Worm (Caenorhabditis elegans) whole organism, L4 larva: ENCODE measurements around the gene ceh-74.
A peak's percentile ranks its signal among the peaks of the same experiment; 100 is the strongest.

ENCODE experiments used
- F10B5.3 ChIP-seq: sonication (generic microtip); optimal IDR thresholded peaks from 2 replicates; lab custom pipeline; 2016; ENCODE audit warnings: mild to moderate bottlenecking, missing genetic modification characterization, missing compliant biosample characterization
- F37D6.2 ChIP-seq: sonication (generic microtip); optimal IDR thresholded peaks from 2 replicates; lab custom pipeline; 2016; ENCODE audit warnings: mild to moderate bottlenecking, missing genetic modification characterization, missing compliant biosample characterization
- F44E2.7 ChIP-seq: fragments of 200-800 bp; sonication (Bioruptor generic); IDR thresholded peaks from 2 replicates; pipeline ENCODE4 v2.1.2; 2022; ENCODE audit warnings: missing genetic modification characterization, missing compliant biosample characterization
- T20F7.1 ChIP-seq: fragments of 200-800 bp; sonication (Bioruptor generic); optimal IDR thresholded peaks from 2 replicates; lab custom pipeline; 2018; ENCODE audit warnings: mild to moderate bottlenecking, missing genetic modification characterization, missing compliant biosample characterization
- T26A8.4 ChIP-seq: fragments of 200-800 bp; sonication (Bioruptor generic); IDR thresholded peaks from 2 replicates; pipeline ENCODE4 v1.3.6; 2022; ENCODE audit warnings: missing genetic modification characterization, missing compliant biosample characterization
- Y5F2A.4 ChIP-seq: fragments of 200-800 bp; sonication (Bioruptor generic); optimal IDR thresholded peaks from 2 replicates; lab custom pipeline; 2018; ENCODE audit warnings: mild to moderate bottlenecking, missing genetic modification characterization, missing compliant biosample characterization
- Y75B8A.6 ChIP-seq: fragments of 200-800 bp; sonication (Bioruptor generic); IDR thresholded peaks from 2 replicates; pipeline ENCODE4 v1.3.6; 2022; ENCODE audit warnings: missing genetic modification reagents, missing genetic modification characterization, missing compliant biosample characterization
- ZK337.2 ChIP-seq: fragments of 200-800 bp; sonication (Bioruptor generic); IDR thresholded peaks from 2 replicates; pipeline ENCODE4 v1.3.6; 2022; ENCODE audit warnings: missing genetic modification reagents, missing genetic modification characterization, missing compliant biosample characterization
- arid-1 ChIP-seq: fragments of 200-800 bp; sonication (Bioruptor generic); conservative IDR thresholded peaks from 2 replicates; pipeline ENCODE4 v1.3.6; 2022; ENCODE audit warnings: missing genetic modification reagents, missing genetic modification characterization, missing compliant biosample characterization
- ceh-32 ChIP-seq: sonication (generic microtip); optimal IDR thresholded peaks from 2 replicates; lab custom pipeline; 2016; ENCODE audit warnings: mild to moderate bottlenecking, missing genetic modification characterization, missing compliant biosample characterization; ENCODE audit not compliant: poor library complexity
- ceh-44 ChIP-seq: fragments of 200-800 bp; sonication (Bioruptor generic); IDR thresholded peaks from 2 replicates; pipeline ENCODE4 v1.3.6; 2022; ENCODE audit warnings: missing genetic modification reagents, missing genetic modification characterization, missing compliant biosample characterization
- ceh-62 ChIP-seq: sonication (generic microtip); optimal IDR thresholded peaks from 2 replicates; lab custom pipeline; 2017; ENCODE audit warnings: missing biosample characterization, missing genetic modification characterization
- ceh-82 ChIP-seq: sonication (generic microtip); optimal IDR thresholded peaks from 2 replicates; lab custom pipeline; 2017; ENCODE audit warnings: missing biosample characterization, missing genetic modification characterization
- ces-1 ChIP-seq: fragments of 150-350 bp; sonication (generic microtip); optimal IDR thresholded peaks from 4 replicates; lab custom pipeline; 2014; ENCODE audit warnings: missing biosample characterization, missing genetic modification reagents, missing genetic modification characterization
- cey-2 ChIP-seq: sonication (generic microtip); optimal IDR thresholded peaks from 3 replicates; lab custom pipeline; 2017; ENCODE audit warnings: missing genetic modification characterization, mild to moderate bottlenecking, missing compliant biosample characterization, antibody characterized with exemption, borderline replicate concordance; ENCODE audit not compliant: insufficient read depth
- daf-12 ChIP-seq: fragments of 150-350 bp; optimal IDR thresholded peaks from 2 replicates; lab custom pipeline; 2014; ENCODE audit warnings: missing biosample characterization, missing genetic modification reagents, missing genetic modification characterization
- dmd-6 ChIP-seq: fragments of 200-800 bp; sonication (Bioruptor generic); IDR thresholded peaks from 2 replicates; pipeline ENCODE4 v1.3.6; 2022; ENCODE audit warnings: missing genetic modification reagents, missing genetic modification characterization, missing compliant biosample characterization
- dpl-1 ChIP-seq: fragments of 150-350 bp; optimal IDR thresholded peaks from 2 replicates; lab custom pipeline; 2014; ENCODE audit warnings: missing biosample characterization, missing genetic modification reagents, missing genetic modification characterization
- duxl-1 ChIP-seq: sonication (generic microtip); optimal IDR thresholded peaks from 2 replicates; lab custom pipeline; 2016; ENCODE audit warnings: mild to moderate bottlenecking, missing genetic modification characterization, moderate library complexity, missing compliant biosample characterization; ENCODE audit not compliant: poor library complexity
- dve-1 ChIP-seq: sonication (generic microtip); optimal IDR thresholded peaks from 2 replicates; lab custom pipeline; 2017; ENCODE audit warnings: antibody characterized with exemption, mild to moderate bottlenecking, missing genetic modification characterization, missing compliant biosample characterization; ENCODE audit not compliant: insufficient read depth
- egl-27 ChIP-seq: sonication (generic microtip); optimal IDR thresholded peaks from 3 replicates; lab custom pipeline; 2017; ENCODE audit warnings: missing biosample characterization, missing genetic modification reagents, missing genetic modification characterization
- fkh-10 ChIP-seq: fragments of 150-350 bp; optimal IDR thresholded peaks from 2 replicates; lab custom pipeline; 2014; ENCODE audit warnings: missing biosample characterization, missing genetic modification reagents, missing genetic modification characterization
- fos-1 ChIP-seq: fragments of 150-350 bp; optimal IDR thresholded peaks from 2 replicates; lab custom pipeline; 2014; ENCODE audit warnings: missing biosample characterization, missing genetic modification characterization
- gei-8 ChIP-seq: fragments of 200-800 bp; sonication (Bioruptor generic); optimal IDR thresholded peaks from 2 replicates; lab custom pipeline; 2018; ENCODE audit warnings: mild to moderate bottlenecking, missing genetic modification characterization, missing compliant biosample characterization
- hif-1 ChIP-seq, 2 experiments: sonication (generic microtip); optimal IDR thresholded peaks; 2 replicates each; lab custom pipeline; 2016 to 2017; ENCODE audit warnings: missing compliant biosample characterization in 2 of 2, missing genetic modification characterization in 2 of 2, missing genetic modification reagents in 2 of 2, missing genotype in 2 of 2, mild to moderate bottlenecking in 1 of 2
- hmg-1.1 ChIP-seq: fragments of 200-800 bp; sonication (Bioruptor generic); IDR thresholded peaks from 2 replicates; pipeline ENCODE4 v1.3.6; 2022; ENCODE audit warnings: missing genetic modification reagents, missing genetic modification characterization, missing compliant biosample characterization
- lin-1 ChIP-seq: fragments of 200-800 bp; sonication (Bioruptor generic); IDR thresholded peaks from 2 replicates; pipeline ENCODE4 v1.3.6; 2022; ENCODE audit warnings: missing genetic modification reagents, missing genetic modification characterization, missing compliant biosample characterization
- lin-38 ChIP-seq: fragments of 200-800 bp; sonication (Bioruptor generic); IDR thresholded peaks from 2 replicates; pipeline ENCODE4 v1.3.6; 2022; ENCODE audit warnings: missing genetic modification reagents, missing genetic modification characterization, missing compliant biosample characterization
- lsy-2 ChIP-seq, 2 experiments: fragments of 150-350 bp in 1 of 2; sonication (generic microtip) in 1 of 2; optimal IDR thresholded peaks; 2 replicates each; lab custom pipeline; 2014 to 2017; ENCODE audit warnings: missing biosample characterization in 2 of 2, missing genetic modification characterization in 2 of 2
- madf-9 ChIP-seq: fragments of 200-800 bp; sonication (Bioruptor generic); conservative IDR thresholded peaks from 2 replicates; pipeline ENCODE4 v1.3.6; 2022; ENCODE audit warnings: missing genetic modification reagents, missing genetic modification characterization, missing compliant biosample characterization
- mdt-29 ChIP-seq: fragments of 200-800 bp; sonication (Bioruptor generic); IDR thresholded peaks from 2 replicates; pipeline ENCODE4 v1.3.6; 2022; ENCODE audit warnings: missing genetic modification reagents, missing genetic modification characterization, missing compliant biosample characterization
- mep-1 ChIP-seq: fragments of 150-350 bp; sonication (generic microtip); optimal IDR thresholded peaks from 3 replicates; lab custom pipeline; 2014; ENCODE audit warnings: missing biosample characterization, missing genetic modification characterization
- mes-2 ChIP-seq: sonication (generic microtip); optimal IDR thresholded peaks from 2 replicates; lab custom pipeline; 2016; ENCODE audit warnings: missing genotype, mild to moderate bottlenecking, missing genetic modification characterization, missing compliant biosample characterization; ENCODE audit not compliant: poor library complexity, severe bottlenecking
- mxl-2 ChIP-seq: fragments of 200-800 bp; sonication (Bioruptor generic); conservative IDR thresholded peaks from 2 replicates; pipeline ENCODE4 v1.3.6; 2022; ENCODE audit warnings: missing genetic modification reagents, missing genetic modification characterization, missing compliant biosample characterization
- mxl-3 ChIP-seq: fragments of 200-800 bp; sonication (Bioruptor generic); optimal IDR thresholded peaks from 2 replicates; lab custom pipeline; 2018; ENCODE audit warnings: mild to moderate bottlenecking, missing genetic modification characterization, missing compliant biosample characterization
- nhr-10 ChIP-seq: fragments of 150-350 bp; optimal IDR thresholded peaks from 2 replicates; lab custom pipeline; 2014; ENCODE audit warnings: missing biosample characterization, missing genetic modification characterization
- nhr-25 ChIP-seq: sonication (generic microtip); optimal IDR thresholded peaks from 2 replicates; lab custom pipeline; 2017; ENCODE audit warnings: missing genetic modification characterization, mild to moderate bottlenecking, missing compliant biosample characterization, antibody characterized with exemption, moderate library complexity, borderline replicate concordance; ENCODE audit not compliant: insufficient read depth
- nhr-28 ChIP-seq: fragments of 150-350 bp; optimal IDR thresholded peaks from 2 replicates; lab custom pipeline; 2014; ENCODE audit warnings: missing biosample characterization, missing genetic modification characterization
- nhr-42 ChIP-seq: fragments of 200-800 bp; sonication (Bioruptor generic); IDR thresholded peaks from 2 replicates; pipeline ENCODE4 v1.3.6; 2022; ENCODE audit warnings: missing genetic modification characterization, missing compliant biosample characterization
- nhr-48 ChIP-seq: sonication (generic microtip); optimal IDR thresholded peaks from 2 replicates; lab custom pipeline; 2016; ENCODE audit warnings: mild to moderate bottlenecking, missing genetic modification characterization, missing compliant biosample characterization
- nhr-6 ChIP-seq: fragments of 150-350 bp; optimal IDR thresholded peaks from 2 replicates; lab custom pipeline; 2014; ENCODE audit warnings: missing biosample characterization, missing genetic modification characterization
- nhr-76 ChIP-seq: fragments of 150-350 bp; optimal IDR thresholded peaks from 2 replicates; lab custom pipeline; 2014; ENCODE audit warnings: missing biosample characterization, missing genetic modification characterization
- nhr-77 ChIP-seq: fragments of 150-350 bp; optimal IDR thresholded peaks from 2 replicates; lab custom pipeline; 2014; ENCODE audit warnings: missing biosample characterization, missing genetic modification characterization
- pqm-1 ChIP-seq: sonication (generic microtip); optimal IDR thresholded peaks from 2 replicates; lab custom pipeline; 2017; ENCODE audit warnings: missing biosample characterization, missing genetic modification characterization
- saeg-2 ChIP-seq: fragments of 200-800 bp; sonication (Bioruptor generic); IDR thresholded peaks from 2 replicates; pipeline ENCODE4 v1.3.6; 2022; ENCODE audit warnings: missing genetic modification reagents, missing genetic modification characterization, missing compliant biosample characterization
- spr-1 ChIP-seq: sonication (generic microtip); optimal IDR thresholded peaks from 2 replicates; lab custom pipeline; 2016; ENCODE audit warnings: mild to moderate bottlenecking, missing genetic modification characterization, missing compliant biosample characterization
- zag-1 ChIP-seq: fragments of 150-350 bp; optimal IDR thresholded peaks from 2 replicates; lab custom pipeline; 2014; ENCODE audit warnings: missing biosample characterization, missing genetic modification characterization
- zfp-3 ChIP-seq: fragments of 200-800 bp; sonication (Bioruptor generic); conservative IDR thresholded peaks from 2 replicates; pipeline ENCODE4 v1.3.6; 2022; ENCODE audit warnings: missing genetic modification reagents, missing genetic modification characterization, missing compliant biosample characterization
- zip-11 ChIP-seq: fragments of 200-800 bp; sonication (Bioruptor generic); IDR thresholded peaks from 2 replicates; pipeline ENCODE4 v1.3.6; 2022; ENCODE audit warnings: missing genetic modification characterization, missing compliant biosample characterization
- ztf-11 ChIP-seq: fragments of 150-350 bp; optimal IDR thresholded peaks from 2 replicates; lab custom pipeline; 2014; ENCODE audit warnings: missing biosample characterization, missing genetic modification characterization
- ztf-7 ChIP-seq: fragments of 150-350 bp; optimal IDR thresholded peaks from 2 replicates; lab custom pipeline; 2014; ENCODE audit warnings: missing biosample characterization, missing genetic modification characterization

Gene ceh-74

ce11 chrV:14200086-14200485, 22.2 kb downstream of the ceh-74 start (continued):
- TF ChIP-seq nhr-10 (tag; lab: Kevin White, UChicago) (peak; percentile 98), mdt-29 (GFP tag; lab: Robert Waterston, UW) (peak; percentile 87), zag-1 (tag; lab: Kevin White, UChicago) (no peak), mxl-2 (GFP tag; lab: Robert Waterston, UW) (no peak), nhr-76 (tag; lab: Kevin White, UChicago) (peak; percentile 35), mes-2 (tag; lab: Kevin White, UChicago) (peak; percentile 72), T26A8.4 (GFP tag; lab: Robert Waterston, UW) (peak; percentile 84), cey-2 (peak; percentile 11), ZK337.2 (no peak), F44E2.7 (GFP tag; lab: Robert Waterston, UW) (no peak), ceh-82 (tag; lab: Kevin White, UChicago) (no peak), hif-1 (tag; optimal IDR thresholded peaks at IDR 0.05; lab: Kevin White, UChicago) (peak; percentile 15 to 86), hmg-1.1 (GFP tag; lab: Robert Waterston, UW) (peak; percentile 93), spr-1 (tag; lab: Kevin White, UChicago) (peak; percentile 88), madf-9 (no peak), ztf-11 (tag; lab: Kevin White, UChicago) (no peak), mep-1 (tag; lab: Kevin White, UChicago) (peak; percentile 96), ceh-32 (no peak), lin-38 (peak; percentile 71), nhr-25 (peak; percentile 29), dve-1 (tag; lab: Kevin White, UChicago) (peak; percentile 98), ceh-44 (GFP tag; lab: Robert Waterston, UW) (no peak), fkh-10 (GFP tag; lab: Kevin White, UChicago) (no peak), egl-27 (tag; lab: Kevin White, UChicago) (no peak), lin-1 (peak; percentile 67; the same call in 1 of the 2 replicates), saeg-2 (GFP tag; lab: Robert Waterston, UW) (peak; percentile 63; the same call in 1 of the 2 replicates), duxl-1 (tag; lab: Kevin White, UChicago) (peak; percentile 12), ceh-62 (no peak), nhr-42 (peak; percentile 83), zip-11 (no peak), fos-1 (tag; lab: Kevin White, UChicago) (no peak), F37D6.2 (tag; lab: Kevin White, UChicago) (peak; percentile 61), nhr-28 (tag; lab: Kevin White, UChicago) (peak; percentile 100), ces-1 (GFP tag; lab: Kevin White, UChicago) (no peak), arid-1 (GFP tag; lab: Robert Waterston, UW) (peak; percentile 62; the same call in 1 of the 2 replicates), Y75B8A.6 (peak; percentile 63; the same call in 1 of the 2 replicates), daf-12 (tag; lab: Kevin White, UChicago) (no peak), nhr-6 (tag; lab: Kevin White, UChicago) (peak; percentile 98), mxl-3 (GFP tag; lab: Kevin White, UChicago) (peak; percentile 94), F10B5.3 (tag; lab: Kevin White, UChicago) (no peak), gei-8 (GFP tag; lab: Kevin White, UChicago) (no peak), T20F7.1 (GFP tag; lab: Kevin White, UChicago) (peak; percentile 83), ztf-7 (tag; lab: Kevin White, UChicago) (peak; percentile 26), pqm-1 (peak; percentile 63), dpl-1 (peak; percentile 65), nhr-77 (tag; lab: Kevin White, UChicago) (peak; percentile 97), nhr-48 (peak; percentile 90), dmd-6 (peak; percentile 95), Y5F2A.4 (no peak), zfp-3 (GFP tag; lab: Robert Waterston, UW) (peak; percentile 87), lsy-2 (tag; optimal IDR thresholded peaks at IDR 0.05; lab: Kevin White, UChicago) (peak; percentile 87 to 90)
